Worm (Caenorhabditis elegans) whole organism, L1 larva: ENCODE results near the gene T01G1.2.

Source experiments
- blmp-1 ChIP-seq: fragments of 150-350 bp; optimal IDR thresholded peaks from 2 replicates; lab custom pipeline; 2014; ENCODE audit warnings: missing biosample characterization, missing genetic modification characterization
- fkh-10 ChIP-seq: sonication (generic microtip); optimal IDR thresholded peaks from 2 replicates; lab custom pipeline; 2017; ENCODE audit warnings: missing biosample characterization, missing genetic modification reagents, missing genetic modification characterization
- nhr-12 ChIP-seq: sonication (generic microtip); optimal IDR thresholded peaks from 2 replicates; lab custom pipeline; 2017; ENCODE audit warnings: missing biosample characterization, missing genetic modification characterization
- skn-1 ChIP-seq: fragments of 150-350 bp; optimal IDR thresholded peaks from 2 replicates; lab custom pipeline; 2014; ENCODE audit warnings: missing biosample characterization, missing genetic modification characterization
- sox-4 ChIP-seq: sonication (generic microtip); optimal IDR thresholded peaks from 2 replicates; lab custom pipeline; 2016; ENCODE audit warnings: missing genetic modification characterization, missing compliant biosample characterization

DNA sequence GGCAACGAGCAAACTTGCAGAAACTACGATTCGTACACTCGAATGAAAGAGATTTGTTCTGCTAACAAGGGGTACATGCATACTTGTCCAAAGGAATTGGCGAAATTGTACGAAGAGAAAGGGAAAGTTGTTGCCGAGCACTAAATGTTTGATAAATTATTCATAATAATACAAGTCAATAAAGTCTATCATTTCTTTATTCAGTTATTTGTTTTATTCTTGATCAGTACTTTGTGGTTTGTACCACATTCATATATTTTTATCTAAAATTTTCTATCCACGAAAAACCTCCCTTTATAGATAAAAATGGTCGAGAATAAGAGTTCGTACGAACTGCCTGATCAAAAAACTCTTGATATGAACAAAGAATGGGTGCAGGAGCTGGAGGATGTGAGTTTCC is 33.7 kb upstream of the T01G1.2 start, which contains the start of gene edg-1:
- TF ChIP-seq blmp-1 (tag; lab: Kevin White, UChicago) = no peak
- no peak for TF ChIP-seq sox-4 (tag; lab: Kevin White, UChicago)
- TF ChIP-seq skn-1 (tag; lab: Kevin White, UChicago) = no peak
- TF ChIP-seq nhr-12 (tag; lab: Kevin White, UChicago) = no peak
- no peak for TF ChIP-seq fkh-10 (GFP tag; lab: Kevin White, UChicago)
